Worm (Caenorhabditis elegans) whole organism, young adult: ENCODE results near the gene nspc-18.
"Not testable (repeated sequence)": the region's sequence is repeated elsewhere in the genome, so short reads cannot be mapped to it uniquely, and the experiment has no call there.

Experiments used
- B0261.1 ChIP-seq: sonication (generic microtip); optimal IDR thresholded peaks from 2 replicates; lab custom pipeline; 2016; ENCODE audit warnings: mild to moderate bottlenecking, missing genetic modification characterization, moderate library complexity, missing compliant biosample characterization
- F10E7.11 ChIP-seq: sonication (generic microtip); optimal IDR thresholded peaks from 2 replicates; lab custom pipeline; 2017; ENCODE audit warnings: mild to moderate bottlenecking, missing genetic modification characterization, moderate library complexity, missing compliant biosample characterization
- F22D6.2 ChIP-seq: sonication (generic microtip); optimal IDR thresholded peaks from 2 replicates; lab custom pipeline; 2016; ENCODE audit warnings: mild to moderate bottlenecking, missing genetic modification characterization, missing compliant biosample characterization
- F23B12.7 ChIP-seq: sonication (generic microtip); optimal IDR thresholded peaks from 2 replicates; lab custom pipeline; 2017; ENCODE audit warnings: missing genetic modification characterization, mild to moderate bottlenecking, missing compliant biosample characterization, antibody characterized with exemption, moderate library complexity; ENCODE audit not compliant: insufficient read depth
- F37B4.10 ChIP-seq: fragments of 200-800 bp; sonication (Bioruptor generic); IDR thresholded peaks from 2 replicates; pipeline ENCODE4 v1.3.6; 2022; ENCODE audit warnings: missing genetic modification characterization, missing compliant biosample characterization
- F52B5.7 ChIP-seq: sonication (generic microtip); optimal IDR thresholded peaks from 2 replicates; lab custom pipeline; 2016; ENCODE audit warnings: mild to moderate bottlenecking, missing genetic modification characterization, missing compliant biosample characterization
- F57A8.1 ChIP-seq: fragments of 200-800 bp; sonication (Bioruptor generic); optimal IDR thresholded peaks from 2 replicates; lab custom pipeline; 2018; ENCODE audit warnings: mild to moderate bottlenecking, missing genetic modification characterization, moderate library complexity, missing compliant biosample characterization
- K11D2.4 ChIP-seq: fragments of 200-800 bp; sonication (Bioruptor generic); IDR thresholded peaks from 2 replicates; pipeline ENCODE4 v1.3.6; 2022; ENCODE audit warnings: missing genetic modification reagents, missing genetic modification characterization, missing compliant biosample characterization
- T26A5.8 ChIP-seq: sonication (generic microtip); optimal IDR thresholded peaks from 2 replicates; lab custom pipeline; 2016; ENCODE audit warnings: missing genetic modification characterization, missing compliant biosample characterization
- Y53F4B.3 ChIP-seq: fragments of 200-800 bp; sonication (Bioruptor generic); IDR thresholded peaks from 2 replicates; pipeline ENCODE4 v1.3.6; 2022; ENCODE audit warnings: missing genetic modification reagents, missing genetic modification characterization, missing compliant biosample characterization
- Y53G8AR.9 ChIP-seq: fragments of 200-800 bp; sonication (Bioruptor generic); conservative IDR thresholded peaks from 2 replicates; pipeline ENCODE4 v1.3.6; 2022; ENCODE audit warnings: missing genetic modification reagents, missing genetic modification characterization, missing compliant biosample characterization
- Y67H2A.10 ChIP-seq: fragments of 200-800 bp; sonication (Bioruptor generic); conservative IDR thresholded peaks from 2 replicates; pipeline ENCODE4 v1.3.6; 2022; ENCODE audit warnings: missing genetic modification reagents, missing genetic modification characterization, missing compliant biosample characterization
- aptf-2 ChIP-seq: fragments of 200-800 bp; sonication (Bioruptor generic); conservative IDR thresholded peaks from 2 replicates; pipeline ENCODE4 v1.3.6; 2022; ENCODE audit warnings: missing genetic modification reagents, missing genetic modification characterization, missing compliant biosample characterization
- atf-7 ChIP-seq: sonication (generic microtip); optimal IDR thresholded peaks from 2 replicates; lab custom pipeline; 2017; ENCODE audit warnings: mild to moderate bottlenecking, missing genetic modification characterization, missing compliant biosample characterization
- attf-5 ChIP-seq: fragments of 200-800 bp; sonication (Bioruptor generic); optimal IDR thresholded peaks from 2 replicates; lab custom pipeline; 2018; ENCODE audit warnings: mild to moderate bottlenecking, missing genetic modification characterization, missing compliant biosample characterization
- attf-6 ChIP-seq: fragments of 200-800 bp; sonication (Bioruptor generic); IDR thresholded peaks from 2 replicates; pipeline ENCODE4 v1.3.6; 2022; ENCODE audit warnings: missing genetic modification reagents, missing genetic modification characterization, missing compliant biosample characterization
- ccch-3 ChIP-seq: fragments of 200-800 bp; sonication (Bioruptor generic); optimal IDR thresholded peaks from 2 replicates; lab custom pipeline; 2018; ENCODE audit warnings: mild to moderate bottlenecking, missing genetic modification characterization, missing compliant biosample characterization
- ceh-40 ChIP-seq: fragments of 200-800 bp; sonication (Bioruptor generic); IDR thresholded peaks from 2 replicates; pipeline ENCODE4 v1.3.6; 2022; ENCODE audit warnings: missing genetic modification characterization, missing compliant biosample characterization
- efl-1 ChIP-seq: fragments of 150-350 bp; optimal IDR thresholded peaks from 2 replicates; lab custom pipeline; 2014; ENCODE audit warnings: missing biosample characterization, missing genetic modification reagents, missing genetic modification characterization
- ekl-4 ChIP-seq: fragments of 200-800 bp; sonication (Bioruptor generic); IDR thresholded peaks from 2 replicates; pipeline ENCODE4 v1.3.6; 2022; ENCODE audit warnings: missing genetic modification reagents, missing genetic modification characterization, missing compliant biosample characterization
- fkh-3 ChIP-seq: sonication (generic microtip); optimal IDR thresholded peaks from 2 replicates; lab custom pipeline; 2016; ENCODE audit warnings: mild to moderate bottlenecking, missing genetic modification characterization, missing compliant biosample characterization
- gei-17 ChIP-seq: fragments of 200-800 bp; sonication (Bioruptor generic); optimal IDR thresholded peaks from 2 replicates; lab custom pipeline; 2018; ENCODE audit warnings: mild to moderate bottlenecking, missing genetic modification characterization, missing compliant biosample characterization
- him-1 ChIP-seq: sonication (generic microtip); optimal IDR thresholded peaks from 2 replicates; lab custom pipeline; 2016; ENCODE audit warnings: missing genotype, missing genetic modification reagents, missing genetic modification characterization, missing compliant biosample characterization
- hrde-1 ChIP-seq: sonication (generic microtip); optimal IDR thresholded peaks from 2 replicates; lab custom pipeline; 2016; ENCODE audit warnings: missing genetic modification characterization, mild to moderate bottlenecking, missing compliant biosample characterization, moderate library complexity, missing genotype, missing genetic modification reagents, borderline replicate concordance
- let-526 ChIP-seq: fragments of 200-800 bp; sonication (Bioruptor generic); IDR thresholded peaks from 2 replicates; pipeline ENCODE4 v1.3.6; 2022; ENCODE audit warnings: missing genetic modification reagents, missing genetic modification characterization, missing compliant biosample characterization
- lsl-1 ChIP-seq: fragments of 200-800 bp; sonication (Bioruptor generic); optimal IDR thresholded peaks from 2 replicates; lab custom pipeline; 2018; ENCODE audit warnings: mild to moderate bottlenecking, missing genetic modification characterization, moderate library complexity, missing compliant biosample characterization
- mcd-1 ChIP-seq: fragments of 200-800 bp; sonication (Bioruptor generic); IDR thresholded peaks from 2 replicates; pipeline ENCODE4 v1.3.6; 2022; ENCODE audit warnings: missing genetic modification reagents, missing genetic modification characterization, missing compliant biosample characterization
- mes-4 ChIP-seq: sonication (generic microtip); optimal IDR thresholded peaks from 2 replicates; lab custom pipeline; 2016; ENCODE audit warnings: missing genotype, missing genetic modification characterization, missing compliant biosample characterization
- nhr-27 ChIP-seq: fragments of 200-800 bp; sonication (Bioruptor generic); optimal IDR thresholded peaks from 2 replicates; lab custom pipeline; 2018; ENCODE audit warnings: mild to moderate bottlenecking, missing genetic modification characterization, moderate library complexity, missing compliant biosample characterization
- rec-8 ChIP-seq, 2 experiments: sonication (generic microtip); optimal IDR thresholded peaks; 2 replicates each; lab custom pipeline; 2016; ENCODE audit warnings: mild to moderate bottlenecking in 2 of 2, missing genetic modification characterization in 2 of 2, missing genetic modification reagents in 2 of 2, missing genotype in 2 of 2, missing biosample characterization in 1 of 2, missing compliant biosample characterization in 1 of 2, moderate library complexity in 1 of 2
- sdz-38 ChIP-seq: sonication (generic microtip); optimal IDR thresholded peaks from 2 replicates; lab custom pipeline; 2016; ENCODE audit warnings: missing genotype, missing genetic modification characterization, missing compliant biosample characterization
- snpc-1.1 ChIP-seq: sonication (generic microtip); optimal IDR thresholded peaks from 2 replicates; lab custom pipeline; 2017; ENCODE audit warnings: missing genetic modification characterization, mild to moderate bottlenecking, missing compliant biosample characterization, antibody characterized with exemption, moderate library complexity, missing genotype, missing genetic modification reagents; ENCODE audit not compliant: insufficient read depth
- sptf-2 ChIP-seq: fragments of 200-800 bp; sonication (Bioruptor generic); optimal IDR thresholded peaks from 2 replicates; lab custom pipeline; 2018; ENCODE audit warnings: mild to moderate bottlenecking, missing genetic modification characterization, missing compliant biosample characterization
- tlf-1 ChIP-seq: fragments of 200-800 bp; sonication (Bioruptor generic); optimal IDR thresholded peaks from 2 replicates; lab custom pipeline; 2018; ENCODE audit warnings: mild to moderate bottlenecking, missing genetic modification characterization, missing compliant biosample characterization
- unc-130 ChIP-seq: sonication (generic microtip); optimal IDR thresholded peaks from 2 replicates; lab custom pipeline; 2016; ENCODE audit warnings: missing genetic modification reagents, missing genetic modification characterization, missing compliant biosample characterization
- zim-3 ChIP-seq: sonication (generic microtip); optimal IDR thresholded peaks from 2 replicates; lab custom pipeline; 2017; ENCODE audit warnings: mild to moderate bottlenecking, missing genetic modification characterization, moderate library complexity, missing compliant biosample characterization
- ztf-25 ChIP-seq: fragments of 200-800 bp; sonication (Bioruptor generic); IDR thresholded peaks from 2 replicates; pipeline ENCODE4 v1.3.6; 2022; ENCODE audit warnings: missing genetic modification reagents, missing genetic modification characterization, missing compliant biosample characterization
- ztf-28 ChIP-seq: fragments of 200-800 bp; sonication (Bioruptor generic); IDR thresholded peaks from 2 replicates; pipeline ENCODE4 v1.3.6; 2022; ENCODE audit warnings: missing genetic modification reagents, missing genetic modification characterization, missing compliant biosample characterization
- ztf-6 ChIP-seq: fragments of 200-800 bp; sonication (Bioruptor generic); IDR thresholded peaks from 2 replicates; pipeline ENCODE4 v1.3.6; 2022; ENCODE audit warnings: missing genetic modification reagents, missing genetic modification characterization, missing compliant biosample characterization

nspc-18 gene

ce11 chrX:14525325-14526305 lies 1.8 kb downstream of the nspc-18 start (continued):
- TF ChIP-seq rec-8 (tag; optimal IDR thresholded peaks at IDR 0.05; lab: Kevin White, UChicago) (peak in 1 of 2 experiments; percentile 34), F22D6.2 (tag; lab: Kevin White, UChicago) (peak; percentile 97), ceh-40 (GFP tag; lab: Robert Waterston, UW) (no peak), let-526 (peak; percentile 95), lsl-1 (GFP tag; lab: Kevin White, UChicago) (peak; percentile 18), zim-3 (peak; percentile 14), B0261.1 (tag; lab: Kevin White, UChicago) (peak; percentile 62), efl-1 (GFP tag; lab: Kevin White, UChicago) (peak; percentile 27), fkh-3 (no peak), mcd-1 (peak; percentile 92), atf-7 (tag; lab: Kevin White, UChicago) (peak; percentile 99), gei-17 (GFP tag; lab: Kevin White, UChicago) (peak; percentile 98), aptf-2 (no peak), F10E7.11 (peak; percentile 97), T26A5.8 (tag; lab: Kevin White, UChicago) (peak; percentile 27), mes-4 (tag; lab: Kevin White, UChicago) (no peak), attf-5 (GFP tag; lab: Kevin White, UChicago) (peak; percentile 70), Y67H2A.10 (GFP tag; lab: Robert Waterston, UW) (peak; percentile 48; the same call in 1 of the 2 replicates), ztf-28 (GFP tag; lab: Robert Waterston, UW) (no peak), ztf-6 (GFP tag; lab: Robert Waterston, UW) (peak; percentile 91), ztf-25 (no peak), tlf-1 (GFP tag; lab: Kevin White, UChicago) (peak; percentile 99), F52B5.7 (tag; lab: Kevin White, UChicago) (peak; percentile 90), Y53F4B.3 (GFP tag; lab: Robert Waterston, UW) (no peak), F23B12.7 (tag; lab: Kevin White, UChicago) (peak; percentile 98), nhr-27 (tag; lab: Kevin White, UChicago) (peak; percentile 95), F37B4.10 (GFP tag; lab: Robert Waterston, UW) (peak; percentile 97), sdz-38 (tag; lab: Kevin White, UChicago) (no peak), attf-6 (peak; percentile 61; the same call in 1 of the 2 replicates), him-1 (tag; lab: Kevin White, UChicago) (no peak), unc-130 (peak; percentile 32), sptf-2 (GFP tag; lab: Kevin White, UChicago) (peak; percentile 68), F57A8.1 (peak; percentile 95), snpc-1.1 (tag; lab: Kevin White, UChicago) (no peak), hrde-1 (no peak), ekl-4 (peak; percentile 94)

- not testable (repeated sequence) for TF ChIP-seq K11D2.4 (GFP tag; lab: Robert Waterston, UW); Y53G8AR.9 (GFP tag; lab: Robert Waterston, UW); ccch-3
Observed at ce11 chrX:14525081-14525324, 2.5 kb downstream of the nspc-18 start, which contains the start of gene nspc-17. TSS of gene nspc-17 (minus strand) at chrX:14525181.
